Worm (Caenorhabditis elegans): ENCODE data around the gene R09E10.6.

DNA sequence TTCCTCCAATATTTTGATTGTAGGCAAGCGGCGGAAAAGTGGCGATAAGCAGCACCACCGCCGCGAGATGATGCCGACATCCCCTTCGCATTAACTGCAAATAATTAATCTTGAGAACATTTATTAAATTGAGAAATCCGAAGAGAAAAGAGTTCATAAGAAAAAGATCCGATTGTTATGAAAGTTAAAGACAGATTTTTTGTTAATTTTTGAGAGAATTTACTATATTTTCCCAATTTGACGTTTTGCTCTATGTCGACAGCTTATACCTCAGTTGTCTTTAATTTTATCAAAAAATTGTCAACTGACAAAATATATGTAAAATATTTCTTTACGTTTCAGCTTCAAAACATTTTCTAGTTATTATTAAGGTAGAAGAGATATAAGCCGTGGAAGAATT, 8.3 kb upstream of the R09E10.6 start, which contains the start of gene R09E10.5:
- TF ChIP-seq ztf-23 (GFP tag; IDR thresholded peaks at IDR 0.05) (no peak), flt-1 (GFP tag; IDR thresholded peaks at IDR 0.05) (no peak), ref-1 (GFP tag; conservative IDR thresholded peaks at IDR 0.05) (no peak)

Measured in whole organism, midembryonic.